Worm (Caenorhabditis elegans) whole organism, dauer: Measurements from ENCODE around the gene algn-11.

Experiments
- unc-62 ChIP-seq: sonication (generic microtip); optimal IDR thresholded peaks from 2 replicates; lab custom pipeline; 2017; ENCODE audit warnings: missing biosample characterization, missing genetic modification reagents, missing genetic modification characterization

Gene algn-11

DNA sequence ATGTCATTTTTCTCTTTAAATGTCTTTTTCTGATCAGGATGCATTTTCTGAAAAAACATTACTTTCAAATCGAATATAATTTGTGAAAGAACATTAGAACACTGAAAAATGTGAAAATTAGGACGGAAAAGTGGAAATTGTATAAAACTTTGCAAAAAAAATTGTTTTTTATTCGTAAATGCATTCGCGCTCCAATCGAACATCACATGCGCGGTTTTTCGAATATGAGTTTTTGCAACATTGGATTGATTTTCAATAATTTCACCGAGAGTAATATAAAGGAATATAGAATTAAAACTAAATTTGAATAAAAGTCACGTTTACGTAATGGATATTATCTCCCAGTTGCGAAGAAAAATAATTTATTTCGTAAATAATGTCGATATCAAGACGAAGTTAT, 13.1 kb downstream of the algn-11 start, which contains the start of the genes spot-1 and B0361.11:
Gene spot-1, minus strand, starts transcription at position 47 of the 400 bp plus-strand sequence.
Gene B0361.11, plus strand, starts transcription at position 372 of the 400 bp plus-strand sequence.
- no peak for TF ChIP-seq unc-62 (GFP tag; lab: Kevin White, UChicago)

DNA sequence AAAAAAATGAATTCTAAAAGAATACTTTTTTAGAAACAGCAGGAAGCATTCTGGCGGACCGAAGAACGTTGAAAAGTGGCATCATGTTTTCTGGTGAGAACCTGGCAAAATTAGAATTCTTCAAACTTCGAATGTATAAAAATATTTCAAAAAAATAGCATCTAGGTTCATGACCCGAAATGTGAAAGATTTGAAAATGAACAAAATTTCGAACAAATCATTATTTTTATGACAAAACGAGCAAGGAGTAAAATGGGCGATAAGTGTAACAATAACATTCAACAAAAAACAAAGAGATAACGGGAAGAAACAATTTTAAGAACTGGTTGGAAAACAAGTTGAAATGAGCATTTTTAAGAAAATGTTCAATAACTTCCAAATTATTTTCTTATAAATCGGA, 15.1 kb downstream of the algn-11 start, which contains the start of gene psd-1:
Gene psd-1, minus strand, starts transcription at position 101 of the 400 bp plus-strand sequence.
- no peak for TF ChIP-seq unc-62 (GFP tag; lab: Kevin White, UChicago)

DNA sequence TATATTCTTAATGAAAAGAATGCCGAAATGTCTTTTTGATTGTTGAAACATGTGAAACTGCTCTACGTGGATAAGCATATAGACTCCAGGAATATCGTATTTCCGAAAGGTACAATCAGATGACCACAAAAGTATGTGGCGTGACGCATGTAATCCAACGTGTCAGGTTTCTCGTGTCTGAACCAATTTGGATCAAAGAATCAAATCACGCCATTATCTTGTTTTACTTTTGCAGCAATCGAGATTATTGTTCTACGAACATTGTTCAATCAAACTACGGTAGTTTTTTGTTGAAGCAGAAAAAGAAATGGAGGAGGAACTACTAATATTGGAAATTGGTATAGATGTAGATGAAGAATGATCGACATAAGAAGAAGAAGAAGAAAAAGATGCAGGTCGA, 16.6 kb downstream of the algn-11 start:
- TF ChIP-seq unc-62 (GFP tag; lab: Kevin White, UChicago): no peak

DNA sequence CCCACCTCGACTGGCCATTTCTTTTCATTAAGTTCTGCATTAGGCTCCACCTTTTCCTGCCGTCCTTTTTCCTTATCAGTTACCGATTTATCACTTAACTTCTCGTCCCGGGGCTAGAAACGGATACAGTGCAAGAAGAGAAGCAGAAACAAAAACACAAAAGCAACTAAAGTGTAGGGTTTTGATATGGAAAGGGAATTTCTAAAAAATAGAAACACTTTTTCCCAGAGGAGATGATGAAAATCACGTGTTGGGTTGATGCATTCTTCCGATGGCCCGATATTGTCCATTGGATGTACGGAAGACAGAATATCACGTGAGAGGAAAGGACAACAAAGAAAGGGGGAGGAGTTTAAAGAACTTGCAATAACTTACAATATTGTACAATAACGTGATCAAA, 17.5 kb downstream of the algn-11 start:
- TF ChIP-seq unc-62 (GFP tag; lab: Kevin White, UChicago): no peak

DNA sequence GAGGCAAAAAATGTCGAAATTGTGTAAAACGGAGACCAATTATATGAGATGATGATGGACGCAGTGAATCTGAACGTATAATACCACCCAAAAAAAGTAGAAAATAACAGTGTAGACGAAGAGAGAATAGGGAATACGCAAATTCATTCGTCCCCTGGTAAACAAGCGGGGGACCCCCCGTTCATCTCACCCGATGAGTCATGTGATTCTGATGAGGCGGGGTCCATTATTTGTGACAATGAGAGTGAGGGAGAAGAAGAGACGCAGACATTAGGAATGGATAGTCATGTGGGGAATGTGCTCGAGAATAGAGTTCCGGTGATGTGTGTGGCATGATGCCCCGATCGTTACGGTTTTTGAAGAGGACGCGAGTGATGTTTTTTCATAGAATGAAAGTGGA, 18.3 kb downstream of the algn-11 start:
- TF ChIP-seq unc-62 (GFP tag; lab: Kevin White, UChicago): no peak

DNA sequence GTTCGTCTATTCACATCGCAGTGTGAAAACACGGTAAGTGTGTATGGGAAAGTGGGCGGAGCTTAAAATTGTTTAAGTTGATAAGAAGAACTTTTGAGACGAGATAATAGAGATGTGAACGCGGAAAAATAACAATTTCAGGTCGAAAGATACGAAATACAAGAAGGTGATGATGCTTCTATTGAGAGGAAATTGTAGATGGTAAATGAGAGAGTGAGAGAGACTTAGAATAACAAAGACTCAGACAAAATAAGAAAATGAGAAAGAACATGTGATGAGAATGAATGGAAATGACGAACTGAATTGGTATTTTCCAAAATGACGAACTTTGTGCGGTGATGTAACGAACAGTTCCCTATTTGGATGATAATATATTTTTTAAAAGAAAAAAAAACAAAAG, 19.3 kb downstream of the algn-11 start:
- TF ChIP-seq unc-62 (GFP tag; lab: Kevin White, UChicago): no peak

DNA sequence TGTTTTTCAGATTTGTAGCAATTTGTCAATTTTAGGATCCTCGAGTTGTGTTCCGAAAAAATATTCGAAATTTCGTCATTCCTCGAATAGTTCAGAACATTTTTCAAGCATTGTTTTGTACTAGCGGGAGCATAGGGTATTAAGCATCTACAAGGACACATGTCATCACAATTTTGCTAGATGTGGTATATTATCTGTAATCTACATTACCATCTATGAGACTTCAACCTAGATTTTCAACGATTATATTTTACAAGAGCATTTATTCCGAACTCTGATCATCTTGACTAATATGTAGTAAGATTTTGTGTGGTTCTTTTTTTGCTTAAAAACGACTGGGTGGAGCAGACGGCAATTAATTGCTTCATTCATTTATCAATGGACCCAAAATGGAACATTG, 27.3 kb downstream of the algn-11 start:
- no peak for TF ChIP-seq unc-62 (GFP tag; lab: Kevin White, UChicago)

DNA sequence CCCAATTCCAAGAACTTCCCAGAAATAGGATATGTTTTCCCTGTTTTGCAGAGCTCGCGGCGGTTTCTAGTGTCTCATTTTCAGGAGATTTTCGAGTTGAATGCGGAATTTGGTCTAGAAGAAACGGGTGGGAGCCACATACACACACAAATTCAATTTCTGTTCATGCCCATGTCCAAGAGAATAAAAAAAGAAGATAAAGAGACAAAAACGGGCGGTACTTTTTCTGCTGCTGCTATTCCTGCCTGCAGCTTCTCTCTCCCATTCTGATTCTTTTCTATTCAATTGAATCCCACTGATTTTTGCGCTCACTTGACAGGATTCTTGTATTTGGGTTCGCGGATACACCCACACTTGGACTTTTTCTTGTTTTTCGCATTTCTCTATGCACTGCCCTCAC, 27.8 kb downstream of the algn-11 start:
- no peak for TF ChIP-seq unc-62 (GFP tag; lab: Kevin White, UChicago)

DNA sequence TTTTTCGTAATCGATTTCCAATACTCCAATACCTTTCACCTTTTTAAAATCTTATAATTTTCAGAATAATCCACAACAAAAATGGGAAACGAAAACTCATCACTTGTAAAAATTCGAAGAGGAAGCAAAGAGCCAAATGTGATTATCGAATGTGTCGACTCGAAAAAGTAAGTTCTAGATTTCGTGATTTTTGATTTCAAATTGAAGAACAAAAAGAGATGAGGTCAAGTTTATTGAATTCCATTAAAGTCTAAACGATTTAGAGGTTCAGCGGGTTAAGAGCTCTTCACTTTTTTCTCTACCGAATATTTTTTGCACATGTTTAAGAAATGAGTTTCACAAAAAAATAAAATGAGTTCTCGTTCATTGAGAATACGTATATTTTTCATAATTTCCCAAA, 31.4 kb downstream of the algn-11 start, which contains the start of gene B0361.4:
Gene B0361.4, plus strand, starts transcription at position 61 of the 400 bp plus-strand sequence.
- TF ChIP-seq unc-62 (GFP tag; lab: Kevin White, UChicago): no peak

DNA sequence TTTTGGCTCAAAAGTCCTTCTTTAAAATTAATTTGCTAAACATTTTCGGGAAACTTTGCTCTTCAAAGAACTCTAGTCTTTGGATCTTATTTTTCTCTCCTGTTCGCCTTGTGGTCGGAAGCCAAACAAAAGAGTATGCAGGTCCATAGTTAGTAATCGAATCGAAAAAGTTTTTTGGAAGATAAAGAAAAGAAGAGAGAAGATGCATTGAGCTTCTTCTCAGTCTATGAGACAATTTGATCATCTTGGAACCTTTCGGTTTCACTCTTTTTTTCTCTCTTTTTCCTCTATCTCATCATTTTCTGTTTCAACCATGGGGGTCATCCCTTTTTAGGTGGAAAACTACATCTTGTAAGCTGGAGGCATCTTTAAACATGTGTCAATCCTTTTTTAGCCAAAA, 36.7 kb downstream of the algn-11 start:
- TF ChIP-seq unc-62 (GFP tag; lab: Kevin White, UChicago): no peak

DNA sequence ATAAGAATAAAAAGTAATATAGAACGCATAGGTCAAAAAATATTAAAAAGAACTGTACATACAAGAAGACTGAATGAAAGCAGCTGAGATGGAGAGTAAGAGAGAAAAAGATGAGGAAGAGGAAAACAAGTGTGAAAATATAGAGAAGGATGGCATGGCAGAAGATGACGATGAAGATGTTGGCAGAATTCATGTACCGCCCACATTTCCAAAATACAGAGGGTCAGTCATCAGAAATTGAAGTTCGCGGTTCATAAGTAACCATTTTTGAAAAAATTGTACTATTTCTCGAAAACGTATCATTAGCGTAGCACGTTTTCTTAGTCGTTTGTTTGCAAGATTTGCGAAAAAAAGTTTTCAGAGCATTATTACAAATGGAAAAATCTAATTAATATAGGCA, 42.6 kb downstream of the algn-11 start, which contains the start of gene zmp-6:
Gene zmp-6, minus strand, starts transcription at position 101 of the 400 bp plus-strand sequence.
- TF ChIP-seq unc-62 (GFP tag; lab: Kevin White, UChicago): no peak

DNA sequence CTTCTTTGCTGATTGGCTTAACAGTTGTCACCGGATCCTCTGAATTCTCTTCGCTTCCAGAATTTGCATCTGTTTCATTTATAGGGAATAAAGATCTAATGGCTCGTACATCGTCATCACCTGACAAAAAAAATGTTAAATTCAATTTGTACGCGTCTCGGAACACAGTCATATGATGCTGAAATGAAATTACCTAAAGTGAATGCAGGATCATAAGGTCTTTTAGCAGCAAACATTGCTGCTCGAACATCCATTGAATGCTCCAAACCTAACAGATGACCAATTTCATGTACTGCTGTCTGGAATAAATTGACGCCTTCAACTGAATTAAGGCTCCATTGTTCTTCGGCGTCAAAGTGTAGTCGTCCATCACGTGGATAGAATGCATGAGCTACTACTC, 44.0 kb downstream of the algn-11 start:
- TF ChIP-seq unc-62 (GFP tag; lab: Kevin White, UChicago): no peak

DNA sequence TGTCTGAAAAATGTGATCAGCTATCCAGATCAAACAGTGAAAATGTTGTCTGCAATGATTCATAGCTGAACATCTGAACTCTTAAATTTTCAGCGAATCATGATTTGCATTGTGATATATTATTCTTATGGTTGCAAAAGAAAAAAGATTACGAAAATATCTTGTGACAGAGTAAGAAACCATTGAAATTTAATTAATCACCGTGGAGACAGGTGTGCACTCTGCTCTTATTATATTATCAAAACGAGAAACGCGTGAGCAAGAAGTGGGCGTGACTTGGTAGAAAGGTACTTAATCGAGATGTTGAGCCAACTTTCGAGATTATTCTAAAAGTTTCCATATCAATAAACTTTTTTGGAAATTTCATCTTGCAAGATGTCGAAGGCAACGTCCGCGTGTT, 47.4 kb downstream of the algn-11 start, which contains the start of gene osm-10:
Gene osm-10, plus strand, starts transcription at position 293 of the 400 bp plus-strand sequence.
- TF ChIP-seq unc-62 (GFP tag; lab: Kevin White, UChicago): no peak

DNA sequence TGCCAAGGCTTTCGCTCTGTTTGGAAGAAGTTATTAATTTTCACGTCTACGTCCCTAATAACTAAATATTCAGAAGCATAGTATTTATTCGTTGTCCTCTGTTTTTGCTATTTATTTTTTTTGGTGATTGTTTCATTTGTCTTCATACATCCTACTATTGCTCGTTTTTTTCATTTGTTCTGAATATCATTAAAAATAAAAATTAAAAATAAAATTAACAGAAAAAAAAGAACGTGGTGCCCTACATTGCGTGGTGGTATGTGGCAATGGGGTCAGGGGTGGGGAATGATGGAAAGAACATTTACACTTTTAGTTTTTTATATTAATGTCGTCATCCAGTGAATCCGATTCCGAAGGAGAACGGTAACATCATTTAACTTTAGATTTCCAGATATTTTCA, 49.3 kb downstream of the algn-11 start, which contains the start of gene ztf-31:
Gene ztf-31, plus strand, starts transcription at position 301 of the 400 bp plus-strand sequence.
- TF ChIP-seq unc-62 (GFP tag; lab: Kevin White, UChicago): no peak

DNA sequence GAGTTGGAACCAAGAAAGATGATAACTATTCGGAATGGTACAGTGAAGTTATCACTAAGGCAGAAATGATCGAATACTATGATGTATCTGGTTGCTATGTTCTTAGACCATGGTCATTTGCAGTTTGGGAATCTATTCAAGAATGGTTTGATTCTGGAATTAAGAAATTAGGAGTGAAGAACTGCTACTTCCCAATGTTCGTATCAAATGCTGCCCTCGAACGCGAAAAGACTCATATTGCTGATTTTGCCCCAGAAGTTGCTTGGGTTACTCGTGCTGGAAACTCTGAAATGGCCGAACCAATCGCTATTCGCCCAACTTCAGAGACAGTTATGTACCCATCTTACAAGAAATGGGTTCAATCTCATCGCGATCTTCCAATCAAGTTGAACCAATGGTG, 50.9 kb downstream of the algn-11 start:
- no peak for TF ChIP-seq unc-62 (GFP tag; lab: Kevin White, UChicago)

DNA sequence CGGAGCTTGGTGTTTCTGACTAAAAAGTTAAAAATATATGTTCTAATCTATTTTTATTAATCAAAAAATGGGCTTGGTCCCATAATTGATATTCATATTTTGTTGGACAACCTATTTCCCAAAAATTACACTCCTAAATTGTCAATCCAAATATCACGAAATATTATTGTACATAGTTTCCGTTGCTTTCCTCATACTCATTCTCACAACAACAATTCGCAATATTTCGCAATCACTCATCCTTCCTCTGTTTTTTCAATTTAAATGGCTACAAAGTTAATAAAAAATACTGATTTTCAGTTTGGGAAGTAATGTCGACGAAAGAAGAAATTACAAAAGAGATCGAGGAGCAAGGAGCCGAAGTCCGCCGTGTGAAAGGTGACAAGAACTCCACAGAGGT, 51.6 kb downstream of the algn-11 start, which contains the start of gene pars-1:
Gene pars-1, plus strand, starts transcription at position 301 of the 400 bp plus-strand sequence.
- no peak for TF ChIP-seq unc-62 (GFP tag; lab: Kevin White, UChicago)
